Worm (Caenorhabditis elegans) whole organism, L4 larva: ENCODE measurements around the gene pafo-1.
A peak's percentile ranks its signal among the peaks of the same experiment; 100 is the strongest.
"Not testable (repeated sequence)": the region's sequence is repeated elsewhere in the genome, so short reads cannot be mapped to it uniquely, and the experiment has no call there.

ENCODE experiments used
- F26F4.8 ChIP-seq: fragments of 200-800 bp; sonication (Bioruptor generic); conservative IDR thresholded peaks from 2 replicates; pipeline ENCODE4 v1.3.6; 2022; ENCODE audit warnings: missing genetic modification characterization, missing compliant biosample characterization
- F49E8.2 ChIP-seq: sonication (generic microtip); optimal IDR thresholded peaks from 2 replicates; lab custom pipeline; 2016; ENCODE audit warnings: missing compliant biosample characterization, mild to moderate bottlenecking, missing genetic modification characterization, borderline replicate concordance
- T26A8.4 ChIP-seq: fragments of 200-800 bp; sonication (Bioruptor generic); IDR thresholded peaks from 2 replicates; pipeline ENCODE4 v1.3.6; 2022; ENCODE audit warnings: missing genetic modification characterization, missing compliant biosample characterization
- Y48G9A.11 ChIP-seq: fragments of 200-800 bp; sonication (Bioruptor generic); IDR thresholded peaks from 2 replicates; pipeline ENCODE4 v1.3.6; 2022; ENCODE audit warnings: missing genetic modification reagents, missing genetic modification characterization, missing compliant biosample characterization
- ZK337.2 ChIP-seq: fragments of 200-800 bp; sonication (Bioruptor generic); IDR thresholded peaks from 2 replicates; pipeline ENCODE4 v1.3.6; 2022; ENCODE audit warnings: missing genetic modification reagents, missing genetic modification characterization, missing compliant biosample characterization
- ceh-20 ChIP-seq: fragments of 200-800 bp; sonication (Bioruptor generic); IDR thresholded peaks from 2 replicates; pipeline ENCODE4 v1.3.6; 2022; ENCODE audit warnings: missing genetic modification reagents, missing genetic modification characterization, missing compliant biosample characterization
- ceh-28 ChIP-seq: fragments of 150-350 bp; optimal IDR thresholded peaks from 2 replicates; lab custom pipeline; 2014; ENCODE audit warnings: missing biosample characterization, missing genetic modification reagents, missing genetic modification characterization
- cey-2 ChIP-seq: sonication (generic microtip); optimal IDR thresholded peaks from 3 replicates; lab custom pipeline; 2017; ENCODE audit warnings: missing genetic modification characterization, mild to moderate bottlenecking, missing compliant biosample characterization, antibody characterized with exemption, borderline replicate concordance; ENCODE audit not compliant: insufficient read depth
- hlh-11 ChIP-seq: fragments of 200-800 bp; sonication (Bioruptor generic); optimal IDR thresholded peaks from 2 replicates; lab custom pipeline; 2018; ENCODE audit warnings: mild to moderate bottlenecking, missing genetic modification characterization, missing compliant biosample characterization
- lim-7 ChIP-seq: fragments of 200-800 bp; sonication (Bioruptor generic); IDR thresholded peaks from 2 replicates; pipeline ENCODE4 v1.3.6; 2022; ENCODE audit warnings: missing genetic modification characterization, missing compliant biosample characterization
- lin-38 ChIP-seq: fragments of 200-800 bp; sonication (Bioruptor generic); IDR thresholded peaks from 2 replicates; pipeline ENCODE4 v1.3.6; 2022; ENCODE audit warnings: missing genetic modification reagents, missing genetic modification characterization, missing compliant biosample characterization
- lin-39 ChIP-seq: fragments of 150-350 bp; optimal IDR thresholded peaks from 2 replicates; lab custom pipeline; 2014; ENCODE audit warnings: missing biosample characterization, missing genetic modification reagents, missing genetic modification characterization
- madf-5 ChIP-seq, 2 experiments: fragments of 200-800 bp; sonication (Bioruptor generic); IDR thresholded peaks; 2 replicates each; pipeline ENCODE4 v1.3.6; 2022; ENCODE audit warnings: missing compliant biosample characterization in 2 of 2, missing genetic modification characterization in 2 of 2
- madf-9 ChIP-seq: fragments of 200-800 bp; sonication (Bioruptor generic); conservative IDR thresholded peaks from 2 replicates; pipeline ENCODE4 v1.3.6; 2022; ENCODE audit warnings: missing genetic modification reagents, missing genetic modification characterization, missing compliant biosample characterization
- mes-2 ChIP-seq: sonication (generic microtip); optimal IDR thresholded peaks from 2 replicates; lab custom pipeline; 2016; ENCODE audit warnings: missing genotype, mild to moderate bottlenecking, missing genetic modification characterization, missing compliant biosample characterization; ENCODE audit not compliant: poor library complexity, severe bottlenecking
- mxl-2 ChIP-seq: fragments of 200-800 bp; sonication (Bioruptor generic); conservative IDR thresholded peaks from 2 replicates; pipeline ENCODE4 v1.3.6; 2022; ENCODE audit warnings: missing genetic modification reagents, missing genetic modification characterization, missing compliant biosample characterization
- mxl-3 ChIP-seq: fragments of 200-800 bp; sonication (Bioruptor generic); optimal IDR thresholded peaks from 2 replicates; lab custom pipeline; 2018; ENCODE audit warnings: mild to moderate bottlenecking, missing genetic modification characterization, missing compliant biosample characterization
- nhr-11 ChIP-seq: fragments of 150-350 bp; optimal IDR thresholded peaks from 2 replicates; lab custom pipeline; 2014; ENCODE audit warnings: missing biosample characterization, missing genetic modification characterization
- nhr-111 ChIP-seq: fragments of 200-800 bp; sonication (Bioruptor generic); optimal IDR thresholded peaks from 2 replicates; lab custom pipeline; 2018; ENCODE audit warnings: mild to moderate bottlenecking, missing genetic modification characterization, missing compliant biosample characterization
- nhr-237 ChIP-seq: sonication (generic microtip); optimal IDR thresholded peaks from 2 replicates; lab custom pipeline; 2017; ENCODE audit warnings: missing biosample characterization, missing genetic modification characterization
- nhr-25 ChIP-seq: sonication (generic microtip); optimal IDR thresholded peaks from 2 replicates; lab custom pipeline; 2017; ENCODE audit warnings: missing genetic modification characterization, mild to moderate bottlenecking, missing compliant biosample characterization, antibody characterized with exemption, moderate library complexity, borderline replicate concordance; ENCODE audit not compliant: insufficient read depth
- nhr-77 ChIP-seq: fragments of 150-350 bp; optimal IDR thresholded peaks from 2 replicates; lab custom pipeline; 2014; ENCODE audit warnings: missing biosample characterization, missing genetic modification characterization
- php-3 ChIP-seq: fragments of 200-800 bp; sonication (Bioruptor generic); IDR thresholded peaks from 2 replicates; pipeline ENCODE4 v1.3.6; 2022; ENCODE audit warnings: missing genetic modification reagents, missing genetic modification characterization, missing compliant biosample characterization
- rbr-2 ChIP-seq: sonication (generic microtip); optimal IDR thresholded peaks from 2 replicates; lab custom pipeline; 2016; ENCODE audit warnings: missing genotype, missing genetic modification characterization, missing compliant biosample characterization
- sdz-12 ChIP-seq: fragments of 200-800 bp; sonication (Bioruptor generic); optimal IDR thresholded peaks from 2 replicates; lab custom pipeline; 2018; ENCODE audit warnings: mild to moderate bottlenecking, missing genetic modification characterization, missing compliant biosample characterization
- unc-130 ChIP-seq: sonication (generic microtip); optimal IDR thresholded peaks from 2 replicates; lab custom pipeline; 2016; ENCODE audit warnings: missing genetic modification reagents, missing genetic modification characterization, missing compliant biosample characterization
- unc-62 ChIP-seq, 3 experiments: fragments of 150-350 bp in 1 of 3; sonication (generic microtip); optimal IDR thresholded peaks in 2 of 3; peaks in 1 of 3; 1 replicate in 1 of 3; 2 replicates in 2 of 3; lab custom pipeline; 2014 to 2017; ENCODE audit warnings: missing biosample characterization in 3 of 3, missing genetic modification characterization in 3 of 3, missing genetic modification reagents in 3 of 3, missing genotype in 1 of 3
- zip-2 ChIP-seq: fragments of 150-350 bp; optimal IDR thresholded peaks from 2 replicates; lab custom pipeline; 2014; ENCODE audit warnings: missing biosample characterization, missing genetic modification characterization

The pafo-1 gene

DNA sequence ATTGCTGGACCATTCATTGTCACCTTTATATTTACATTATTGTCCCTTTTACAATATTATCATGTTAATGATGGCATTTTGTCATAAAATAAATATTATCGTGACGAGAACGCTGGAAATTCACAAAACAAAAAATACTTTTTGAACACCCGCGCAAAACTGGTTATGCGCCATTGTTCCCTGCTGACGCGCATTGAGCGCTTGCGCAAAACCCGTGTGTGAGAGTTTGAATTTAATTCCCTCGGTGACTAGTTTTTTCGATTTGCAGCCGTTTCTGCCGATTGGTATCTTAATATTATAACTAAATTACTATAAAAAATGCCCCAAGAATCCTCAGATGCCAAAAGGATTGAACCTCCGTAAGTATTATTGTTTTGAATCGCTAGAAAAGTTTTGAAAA, at the start of gene pafo-1 (continued):
- TF ChIP-seq nhr-25 (tag; lab: Kevin White, UChicago), result no peak
- TF ChIP-seq ceh-20, result peak; percentile 82

DNA sequence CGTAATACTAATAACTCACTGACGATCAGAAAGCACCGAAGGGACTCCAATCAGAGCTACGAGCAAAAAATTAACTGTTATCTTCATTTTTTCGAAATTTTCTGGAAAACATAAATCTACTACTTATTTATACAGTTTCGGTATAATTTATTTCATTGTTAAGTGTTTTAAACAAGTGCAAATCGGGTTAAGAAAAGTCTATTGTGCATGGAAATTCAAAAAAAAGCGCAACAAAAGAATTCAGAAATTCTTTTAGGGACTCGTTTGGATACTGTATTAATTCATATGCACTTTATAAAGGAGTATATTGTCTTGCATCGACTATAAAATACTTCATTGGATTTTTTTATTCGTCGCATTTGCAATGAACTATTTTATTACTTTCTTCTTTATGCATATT, 49.3 kb upstream of the pafo-1 start, which contains the start of the genes nas-20 and nas-21:
nas-20 (minus strand) TSS at position 101 of the 400 bp plus-strand sequence.
nas-21 (plus strand) TSS at position 356 of the 400 bp plus-strand sequence.
- TF ChIP-seq mes-2 (tag; lab: Kevin White, UChicago) (no peak), lin-39 (no peak), cey-2 (no peak), T26A8.4 (no peak), ceh-20 (no peak)

DNA sequence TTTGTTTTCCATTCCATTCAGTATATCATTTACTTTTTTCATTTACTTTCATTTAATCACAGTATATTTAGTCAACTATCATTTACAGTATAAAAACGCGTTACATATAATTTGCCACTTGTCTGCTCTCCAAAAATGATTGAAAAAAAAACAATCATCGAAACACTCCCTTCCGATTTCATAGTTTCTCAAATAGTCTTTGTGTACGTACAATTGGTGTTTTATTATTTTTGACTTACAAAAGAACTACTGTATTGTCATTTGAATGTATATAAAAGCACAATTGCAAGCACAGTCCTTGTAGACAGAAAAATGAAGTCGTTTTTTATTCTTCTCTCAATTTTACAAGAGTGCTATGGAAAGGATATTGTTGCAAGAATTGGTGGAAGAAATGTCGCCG, 47.1 kb upstream of the pafo-1 start, which contains the start of gene nas-22:
nas-22 (plus strand) TSS at position 301 of the 400 bp plus-strand sequence.
- no peak for TF ChIP-seq sdz-12 (GFP tag; lab: Kevin White, UChicago)
- no peak for TF ChIP-seq nhr-237

DNA sequence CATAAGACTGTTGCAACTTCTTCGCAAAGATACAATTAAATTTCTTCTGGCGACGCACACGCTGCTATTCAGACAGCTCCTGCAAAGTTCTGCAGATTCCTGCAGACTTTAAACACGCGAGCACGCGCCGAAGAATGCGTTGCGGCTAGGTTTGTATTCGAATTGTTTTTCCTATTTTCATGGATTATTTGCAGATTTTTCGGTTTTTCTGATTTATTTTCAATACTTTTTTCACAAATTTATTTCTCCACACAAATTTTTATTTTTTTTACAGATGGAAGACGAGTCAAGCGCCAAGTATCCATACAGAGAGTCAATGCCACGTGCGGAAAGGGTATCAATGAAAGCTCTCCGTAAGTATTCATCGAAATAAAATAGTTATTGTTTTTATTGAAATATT, 45.9 kb upstream of the pafo-1 start, which contains the start of gene T11F9.7:
T11F9.7 (plus strand) TSS at position 301 of the 400 bp plus-strand sequence.
- TF ChIP-seq hlh-11 (tag; lab: Kevin White, UChicago); madf-9 (GFP tag; lab: Robert Waterston, UW); madf-5 (GFP tag; IDR thresholded peaks at IDR 0.05; lab: Robert Waterston, UW): not testable (repeated sequence)

DNA sequence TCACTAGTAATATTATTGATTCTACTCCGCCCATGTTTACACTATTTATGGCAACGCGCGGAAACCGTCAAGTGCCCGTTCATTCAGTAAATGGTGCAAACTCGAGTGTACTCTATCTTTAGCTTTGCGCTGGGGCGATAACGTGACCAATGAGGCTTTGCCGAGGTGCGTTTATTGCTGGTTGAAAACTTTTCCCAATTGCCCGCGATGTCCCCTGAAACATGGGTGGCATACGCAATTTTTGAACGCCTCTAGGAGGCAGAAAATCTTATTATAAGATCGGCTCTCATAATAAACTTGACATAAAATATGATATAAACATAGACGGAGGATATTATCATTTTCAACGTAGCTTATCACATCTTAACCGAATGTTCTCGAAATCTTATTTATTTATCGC, 43.5 kb upstream of the pafo-1 start:
- TF ChIP-seq unc-62 (GFP tag; optimal IDR thresholded peaks at IDR 0.05 in 1 of 2; lab: Kevin White, UChicago), result peak in 1 of 2 experiments; percentile 41
- not testable (repeated sequence) for TF ChIP-seq unc-62 (tag; optimal IDR thresholded peaks at IDR 0.05; lab: Kevin White, UChicago)
- peak; percentile 53 for TF ChIP-seq unc-130 (GFP tag; lab: Kevin White, UChicago)

DNA sequence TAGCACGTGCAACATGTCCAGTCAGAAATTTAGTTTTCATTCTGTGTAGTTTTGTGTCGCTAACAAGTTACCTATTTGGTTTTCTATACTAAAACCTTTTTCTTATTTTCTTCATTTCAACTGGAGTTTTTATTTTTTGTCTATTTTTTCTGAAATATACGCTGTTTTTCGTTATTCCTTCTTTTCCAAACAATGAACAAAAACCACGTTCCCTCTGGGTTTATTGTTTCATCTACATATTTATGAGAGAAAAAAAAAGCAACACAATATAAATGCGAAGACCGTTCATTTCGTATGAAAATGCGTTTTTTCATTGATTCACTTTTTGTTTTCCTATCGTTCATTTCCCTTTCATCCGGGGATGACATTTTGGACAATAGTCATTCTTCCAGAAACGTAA, 42.1 kb upstream of the pafo-1 start, which contains the start of gene T11F9.22:
T11F9.22 (plus strand) TSS at position 301 of the 400 bp plus-strand sequence.
- TF ChIP-seq F26F4.8 (GFP tag; lab: Robert Waterston, UW) (no peak), zip-2 (tag; lab: Kevin White, UChicago) (no peak), mxl-3 (GFP tag; lab: Kevin White, UChicago) (no peak), php-3 (GFP tag; lab: Robert Waterston, UW) (no peak), nhr-77 (tag; lab: Kevin White, UChicago) (no peak), sdz-12 (GFP tag; lab: Kevin White, UChicago) (no peak), nhr-25 (tag; lab: Kevin White, UChicago) (no peak), nhr-11 (tag; lab: Kevin White, UChicago) (no peak), madf-5 (GFP tag; IDR thresholded peaks at IDR 0.05; lab: Robert Waterston, UW) (no peak), nhr-111 (GFP tag; lab: Kevin White, UChicago) (no peak), unc-130 (GFP tag; lab: Kevin White, UChicago) (no peak), F49E8.2 (tag; lab: Kevin White, UChicago) (no peak), rbr-2 (no peak), lim-7 (GFP tag; lab: Robert Waterston, UW) (no peak), mxl-2 (GFP tag; lab: Robert Waterston, UW) (no peak), lin-38 (GFP tag; lab: Robert Waterston, UW) (no peak), ceh-28 (tag; lab: Kevin White, UChicago) (no peak)

DNA sequence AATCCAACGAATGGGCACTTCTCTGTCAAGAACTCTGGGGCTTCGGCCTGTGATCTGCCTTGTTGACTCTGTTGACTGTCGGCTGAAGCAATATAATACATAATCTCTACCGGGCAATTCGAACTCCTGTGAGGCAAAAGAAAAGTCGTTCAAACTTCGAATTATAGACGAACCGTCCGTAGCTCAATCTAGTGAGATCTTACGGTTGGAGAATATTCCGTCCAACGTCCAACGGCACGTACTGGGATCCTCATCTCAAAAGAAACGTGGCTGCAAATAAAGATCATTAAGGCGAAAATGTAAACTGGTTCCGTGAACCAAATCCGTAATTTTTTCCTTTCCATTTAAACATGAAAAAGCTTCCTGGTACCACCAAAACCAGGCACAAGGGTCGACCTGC, 40.8 kb upstream of the pafo-1 start, which contains the start of gene T11F9.14:
T11F9.14 (minus strand) TSS at position 101 of the 400 bp plus-strand sequence.
- TF ChIP-seq unc-130 (GFP tag; lab: Kevin White, UChicago); Y48G9A.11 (GFP tag; lab: Robert Waterston, UW); ZK337.2 (GFP tag; lab: Robert Waterston, UW): not testable (repeated sequence)
- TF ChIP-seq, all 104 proteins: peak for 0; not testable (repeated sequence) for 104
